Worm (Caenorhabditis elegans): ENCODE results near the gene C31H2.3.

ce11 chrX:5140177-5140576 is 14.0 kb downstream of the C31H2.3 start:
- no peak for TF ChIP-seq elt-1 (tag; optimal IDR thresholded peaks at IDR 0.05)
- TF ChIP-seq nhr-11 (tag; optimal IDR thresholded peaks at IDR 0.05), result no peak
- no peak for TF ChIP-seq pha-4 (tag; optimal IDR thresholded peaks at IDR 0.05)
- no peak for TF ChIP-seq lin-15B (tag; optimal IDR thresholded peaks at IDR 0.05)
- TF ChIP-seq ceh-9 (tag; optimal IDR thresholded peaks at IDR 0.05), result no peak
- TF ChIP-seq unc-62 (GFP tag; optimal IDR thresholded peaks at IDR 0.05), result no peak
- no peak for TF ChIP-seq ztf-4 (tag; optimal IDR thresholded peaks at IDR 0.05)
- TF ChIP-seq zag-1 (tag; optimal IDR thresholded peaks at IDR 0.05), result no peak
- TF ChIP-seq mml-1 (tag; optimal IDR thresholded peaks at IDR 0.05), result no peak
